Worm (Caenorhabditis elegans) whole organism, L3 larva: ENCODE results near the gene ubl-1.

Experiments
- R02D3.7 ChIP-seq: fragments of 150-350 bp; optimal IDR thresholded peaks from 2 replicates; lab custom pipeline; 2014; ENCODE audit warnings: missing biosample characterization, missing genetic modification characterization
- ZK546.5 ChIP-seq: sonication (generic microtip); optimal IDR thresholded peaks from 2 replicates; lab custom pipeline; 2017; ENCODE audit warnings: missing biosample characterization, missing genetic modification characterization
- aly-2 ChIP-seq: fragments of 150-350 bp; optimal IDR thresholded peaks from 2 replicates; lab custom pipeline; 2014; ENCODE audit warnings: missing biosample characterization, missing genetic modification characterization
- ama-1 ChIP-seq: fragments of 150-350 bp; optimal IDR thresholded peaks from 2 replicates; lab custom pipeline; 2018
- ceh-16 ChIP-seq: sonication (generic microtip); optimal IDR thresholded peaks from 2 replicates; lab custom pipeline; 2017; ENCODE audit warnings: missing biosample characterization, missing genetic modification characterization
- ceh-82 ChIP-seq: fragments of 150-350 bp; optimal IDR thresholded peaks from 2 replicates; lab custom pipeline; 2014; ENCODE audit warnings: missing biosample characterization, missing genetic modification characterization
- ceh-9 ChIP-seq: sonication (generic microtip); optimal IDR thresholded peaks from 2 replicates; lab custom pipeline; 2018; ENCODE audit warnings: missing biosample characterization, missing genetic modification characterization
- egl-27 ChIP-seq: sonication (generic microtip); optimal IDR thresholded peaks from 4 replicates; lab custom pipeline; 2017; ENCODE audit warnings: missing biosample characterization, missing genetic modification reagents, missing genetic modification characterization
- egl-5 ChIP-seq: fragments of 150-350 bp; optimal IDR thresholded peaks from 2 replicates; lab custom pipeline; 2017; ENCODE audit warnings: missing biosample characterization, missing genetic modification reagents, missing genetic modification characterization, inconsistent platforms
- elt-1 ChIP-seq: fragments of 150-350 bp; optimal IDR thresholded peaks from 2 replicates; lab custom pipeline; 2014; ENCODE audit warnings: missing biosample characterization, missing genetic modification characterization
- elt-2 ChIP-seq: sonication (generic microtip); optimal IDR thresholded peaks from 2 replicates; lab custom pipeline; 2016; ENCODE audit warnings: missing genetic modification reagents, mild to moderate bottlenecking, missing genetic modification characterization, missing compliant biosample characterization
- elt-3 ChIP-seq, 3 experiments: fragments of 150-350 bp in 1 of 3; sonication (generic microtip) in 2 of 3; optimal IDR thresholded peaks; 2 replicates in 2 of 3; 4 replicates in 1 of 3; lab custom pipeline; 2014 to 2017; ENCODE audit warnings: missing biosample characterization in 3 of 3, missing genetic modification characterization in 3 of 3
- eor-1 ChIP-seq, 2 experiments: fragments of 150-350 bp; optimal IDR thresholded peaks; 2 replicates each; lab custom pipeline; 2014 to 2018; ENCODE audit warnings: missing biosample characterization in 2 of 2, missing genetic modification characterization in 2 of 2
- fkh-10 ChIP-seq: sonication (generic microtip); optimal IDR thresholded peaks from 2 replicates; lab custom pipeline; 2017; ENCODE audit warnings: missing biosample characterization, missing genetic modification reagents, missing genetic modification characterization
- fkh-2 ChIP-seq: fragments of 150-350 bp; optimal IDR thresholded peaks from 2 replicates; lab custom pipeline; 2014; ENCODE audit warnings: missing biosample characterization, missing genetic modification reagents, missing genetic modification characterization
- fos-1 ChIP-seq: fragments of 150-350 bp; optimal IDR thresholded peaks from 2 replicates; lab custom pipeline; 2014; ENCODE audit warnings: missing biosample characterization, missing genetic modification characterization
- hmg-11 ChIP-seq: sonication (generic microtip); optimal IDR thresholded peaks from 2 replicates; lab custom pipeline; 2016; ENCODE audit warnings: missing genetic modification characterization, missing compliant biosample characterization
- jun-1 ChIP-seq: fragments of 150-350 bp; optimal IDR thresholded peaks from 2 replicates; lab custom pipeline; 2014; ENCODE audit warnings: missing biosample characterization, missing genetic modification reagents, missing genetic modification characterization
- lin-15B ChIP-seq: fragments of 150-350 bp; optimal IDR thresholded peaks from 2 replicates; lab custom pipeline; 2014; ENCODE audit warnings: missing biosample characterization, missing genetic modification characterization
- lin-39 ChIP-seq: fragments of 150-350 bp; optimal IDR thresholded peaks from 2 replicates; lab custom pipeline; 2018; ENCODE audit warnings: missing biosample characterization, missing genetic modification reagents, missing genetic modification characterization
- lsy-12 ChIP-seq: sonication (generic microtip); optimal IDR thresholded peaks from 2 replicates; lab custom pipeline; 2016; ENCODE audit warnings: mild to moderate bottlenecking, missing genetic modification characterization, missing compliant biosample characterization
- mdl-1 ChIP-seq: fragments of 150-350 bp; optimal IDR thresholded peaks from 2 replicates; lab custom pipeline; 2014; ENCODE audit warnings: missing biosample characterization, missing genetic modification characterization
- mml-1 ChIP-seq: fragments of 150-350 bp; sonication (generic microtip); optimal IDR thresholded peaks from 3 replicates; lab custom pipeline; 2014; ENCODE audit warnings: missing biosample characterization, missing genetic modification characterization
- nfya-1 ChIP-seq: sonication (generic microtip); optimal IDR thresholded peaks from 2 replicates; lab custom pipeline; 2017; ENCODE audit warnings: missing genetic modification characterization, mild to moderate bottlenecking, missing compliant biosample characterization, antibody characterized with exemption, moderate library complexity; ENCODE audit not compliant: insufficient read depth
- nhr-11 ChIP-seq: fragments of 150-350 bp; optimal IDR thresholded peaks from 2 replicates; lab custom pipeline; 2014; ENCODE audit warnings: missing biosample characterization, missing genetic modification characterization
- nhr-12 ChIP-seq: fragments of 150-350 bp; optimal IDR thresholded peaks from 2 replicates; lab custom pipeline; 2014; ENCODE audit warnings: missing biosample characterization, missing genetic modification characterization
- nhr-23 ChIP-seq: fragments of 150-350 bp; optimal IDR thresholded peaks from 2 replicates; lab custom pipeline; 2014; ENCODE audit warnings: missing biosample characterization, missing genetic modification reagents, missing genetic modification characterization
- nhr-237 ChIP-seq: fragments of 150-350 bp; optimal IDR thresholded peaks from 2 replicates; lab custom pipeline; 2014; ENCODE audit warnings: missing biosample characterization, missing genetic modification characterization
- nhr-25 ChIP-seq: sonication (generic microtip); optimal IDR thresholded peaks from 2 replicates; lab custom pipeline; 2017; ENCODE audit warnings: missing biosample characterization, missing genetic modification characterization
- nhr-43 ChIP-seq: sonication (generic microtip); optimal IDR thresholded peaks from 2 replicates; lab custom pipeline; 2016; ENCODE audit warnings: mild to moderate bottlenecking, missing genetic modification characterization, missing compliant biosample characterization; ENCODE audit not compliant: poor library complexity, severe bottlenecking
- nhr-67 ChIP-seq: fragments of 150-350 bp; optimal IDR thresholded peaks from 2 replicates; lab custom pipeline; 2014; ENCODE audit warnings: missing biosample characterization, missing genetic modification characterization
- nhr-76 ChIP-seq: fragments of 150-350 bp; sonication (generic microtip); optimal IDR thresholded peaks from 5 replicates; lab custom pipeline; 2014; ENCODE audit warnings: missing biosample characterization, missing genetic modification characterization
- nhr-77 ChIP-seq: fragments of 150-350 bp; optimal IDR thresholded peaks from 2 replicates; lab custom pipeline; 2014; ENCODE audit warnings: missing biosample characterization, missing genetic modification characterization
- pha-4 ChIP-seq: fragments of 150-350 bp; optimal IDR thresholded peaks from 2 replicates; lab custom pipeline; 2014; ENCODE audit warnings: missing biosample characterization, missing genetic modification reagents, missing genetic modification characterization
- pqm-1 ChIP-seq: fragments of 150-350 bp; optimal IDR thresholded peaks from 2 replicates; lab custom pipeline; 2017; ENCODE audit warnings: missing biosample characterization, missing genetic modification characterization, inconsistent platforms
- sea-2 ChIP-seq: fragments of 150-350 bp; sonication (generic microtip); optimal IDR thresholded peaks from 4 replicates; lab custom pipeline; 2014; ENCODE audit warnings: missing biosample characterization, missing genetic modification reagents, missing genetic modification characterization
- skn-1 ChIP-seq: fragments of 150-350 bp; optimal IDR thresholded peaks from 2 replicates; lab custom pipeline; 2014; ENCODE audit warnings: missing biosample characterization, missing genetic modification characterization
- snpc-4 ChIP-seq: fragments of 150-350 bp; optimal IDR thresholded peaks from 2 replicates; lab custom pipeline; 2014; ENCODE audit warnings: missing biosample characterization, missing genetic modification characterization
- tbx-2 ChIP-seq: sonication (generic microtip); optimal IDR thresholded peaks from 2 replicates; lab custom pipeline; 2016; ENCODE audit warnings: mild to moderate bottlenecking, missing genetic modification characterization, missing compliant biosample characterization
- unc-39 ChIP-seq: sonication (generic microtip); optimal IDR thresholded peaks from 4 replicates; lab custom pipeline; 2017; ENCODE audit warnings: missing biosample characterization, missing genetic modification characterization
- unc-62 ChIP-seq: fragments of 150-350 bp; sonication (generic microtip); optimal IDR thresholded peaks from 4 replicates; lab custom pipeline; 2014; ENCODE audit warnings: missing biosample characterization, missing genetic modification reagents, missing genetic modification characterization
- zag-1 ChIP-seq: fragments of 150-350 bp; optimal IDR thresholded peaks from 2 replicates; lab custom pipeline; 2014; ENCODE audit warnings: missing biosample characterization, missing genetic modification characterization
- ztf-11 ChIP-seq: fragments of 150-350 bp; optimal IDR thresholded peaks from 2 replicates; lab custom pipeline; 2014; ENCODE audit warnings: missing biosample characterization, missing genetic modification characterization
- ztf-4 ChIP-seq: fragments of 150-350 bp; optimal IDR thresholded peaks from 2 replicates; lab custom pipeline; 2014; ENCODE audit warnings: missing biosample characterization, missing genetic modification characterization

The ubl-1 gene

DNA sequence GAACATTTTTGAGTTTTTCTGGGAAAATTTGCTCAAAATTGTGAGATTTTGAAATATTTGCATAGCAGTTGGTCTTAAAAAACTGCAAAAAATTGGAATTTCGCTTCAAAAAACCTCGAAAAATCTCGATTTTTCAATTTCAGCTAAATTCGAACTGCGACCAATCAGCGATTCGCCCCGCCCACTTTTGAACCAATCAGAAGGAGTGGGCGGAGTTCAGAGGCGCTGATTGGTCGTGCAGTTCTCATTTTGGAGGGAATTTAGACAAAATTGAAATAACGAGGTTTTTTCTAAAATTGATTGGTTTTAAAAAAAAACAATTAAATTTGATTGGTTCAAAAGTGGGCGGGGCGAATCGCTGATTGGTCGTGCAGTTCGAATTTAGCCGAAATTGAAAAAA lies 34.6 kb upstream of the ubl-1 start:
- peak; percentile 70 for TF ChIP-seq nfya-1 (tag; lab: Kevin White, UChicago)
- TF ChIP-seq nhr-76 (tag; lab: Kevin White, UChicago): no peak

DNA sequence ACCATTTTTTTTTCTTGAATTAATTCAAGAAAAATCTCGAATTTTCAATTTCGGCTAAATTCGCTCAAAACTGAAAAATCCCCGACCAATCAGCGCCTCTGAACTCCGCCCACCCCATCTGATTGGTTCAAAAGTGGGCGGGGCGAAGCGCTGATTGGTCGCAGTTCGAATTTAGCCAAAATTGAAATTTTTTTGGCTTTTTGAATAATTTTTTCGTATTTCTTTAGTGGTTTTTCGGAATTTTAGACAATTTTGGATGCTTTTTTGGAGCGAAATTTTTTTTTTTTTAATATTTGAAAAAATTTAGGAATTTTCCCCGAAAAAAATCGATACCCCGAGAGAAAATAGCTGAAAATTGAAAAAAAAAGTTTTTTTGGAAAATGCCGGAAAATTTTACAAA lies 34.2 kb upstream of the ubl-1 start:
- TF ChIP-seq tbx-2 (tag; lab: Kevin White, UChicago) (no peak), hmg-11 (tag; lab: Kevin White, UChicago) (no peak), zag-1 (tag; lab: Kevin White, UChicago) (no peak), R02D3.7 (tag; lab: Kevin White, UChicago) (no peak), nhr-77 (tag; lab: Kevin White, UChicago) (no peak), mml-1 (no peak), ceh-9 (tag; lab: Kevin White, UChicago) (no peak), ceh-16 (tag; lab: Kevin White, UChicago) (no peak), pha-4 (tag; lab: Kevin White, UChicago) (no peak), nhr-23 (tag; lab: Kevin White, UChicago) (no peak), lin-39 (no peak), egl-5 (tag; lab: Kevin White, UChicago) (no peak), ama-1 (lab: Kevin White, UChicago) (no peak), nfya-1 (tag; lab: Kevin White, UChicago) (no peak), ztf-11 (tag; lab: Kevin White, UChicago) (no peak), fos-1 (no peak), nhr-237 (tag; lab: Kevin White, UChicago) (no peak), unc-62 (GFP tag; lab: Kevin White, UChicago) (no peak), pqm-1 (tag; lab: Kevin White, UChicago) (no peak)

DNA sequence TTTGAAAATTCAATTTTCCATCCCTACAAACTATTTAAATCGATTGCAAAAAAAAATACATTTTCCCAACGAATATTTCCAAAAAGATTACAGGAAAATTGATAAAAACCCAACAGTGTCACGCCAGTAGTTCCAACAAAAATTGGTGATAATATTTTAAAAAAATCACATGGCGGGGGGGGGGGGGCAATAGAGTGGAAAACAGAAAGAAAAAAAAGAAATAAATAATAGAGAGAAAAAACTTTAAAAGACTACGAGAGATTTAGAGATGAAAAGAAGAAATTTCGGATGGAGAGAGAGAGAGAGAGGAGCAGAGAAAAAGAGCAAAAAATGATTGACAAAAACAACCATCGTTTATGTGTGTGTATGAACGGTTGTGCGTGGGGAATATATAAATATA lies 33.7 kb upstream of the ubl-1 start:
- no peak for TF ChIP-seq nhr-43 (tag; lab: Kevin White, UChicago)
- no peak for TF ChIP-seq hmg-11 (tag; lab: Kevin White, UChicago)
- peak; percentile 11 for TF ChIP-seq nfya-1 (tag; lab: Kevin White, UChicago)
- TF ChIP-seq elt-2: peak; percentile 67
- peak; percentile 32 for TF ChIP-seq pha-4 (tag; lab: Kevin White, UChicago)

DNA sequence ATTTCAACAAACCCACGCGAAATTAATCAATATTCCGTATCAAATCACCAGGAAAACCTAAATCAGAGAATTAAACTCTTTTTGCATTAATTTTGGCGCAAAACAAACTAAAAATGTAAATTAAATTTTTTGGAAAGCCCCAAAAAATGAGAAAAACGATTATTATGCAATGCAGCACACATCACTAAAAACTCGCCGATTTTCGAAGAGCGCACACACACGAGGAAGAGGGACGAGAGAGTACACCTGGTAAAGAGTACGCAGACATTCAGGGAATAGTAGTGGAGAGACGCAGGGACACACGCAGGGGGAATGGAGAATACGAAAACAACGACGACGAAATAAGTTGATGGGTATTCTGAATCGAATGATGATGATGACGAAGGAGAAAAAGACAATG lies 32.1 kb upstream of the ubl-1 start:
- TF ChIP-seq egl-27 (tag; lab: Kevin White, UChicago) (no peak), fkh-2 (tag; lab: Kevin White, UChicago) (no peak), fkh-10 (GFP tag; lab: Kevin White, UChicago) (peak; percentile 27), aly-2 (no peak), lin-15B (peak; percentile 52), ceh-9 (tag; lab: Kevin White, UChicago) (no peak), ZK546.5 (tag; lab: Kevin White, UChicago) (no peak), snpc-4 (tag; lab: Kevin White, UChicago) (peak; percentile 39), nhr-25 (tag; lab: Kevin White, UChicago) (peak; percentile 68), pqm-1 (tag; lab: Kevin White, UChicago) (no peak), R02D3.7 (tag; lab: Kevin White, UChicago) (no peak), fos-1 (no peak), sea-2 (GFP tag; lab: Kevin White, UChicago) (no peak), ama-1 (lab: Kevin White, UChicago) (no peak), elt-2 (peak; percentile 40), hmg-11 (tag; lab: Kevin White, UChicago) (peak; percentile 86), ceh-16 (tag; lab: Kevin White, UChicago) (no peak), nhr-12 (no peak), nhr-23 (tag; lab: Kevin White, UChicago) (no peak), eor-1 (tag; optimal IDR thresholded peaks at IDR 0.05; lab: Kevin White, UChicago) (no peak), skn-1 (tag; lab: Kevin White, UChicago) (peak; percentile 63), mml-1 (no peak), nhr-67 (no peak), elt-1 (tag; lab: Kevin White, UChicago) (peak; percentile 10), egl-5 (tag; lab: Kevin White, UChicago) (peak; percentile 11), mdl-1 (tag; lab: Kevin White, UChicago) (peak; percentile 82), zag-1 (tag; lab: Kevin White, UChicago) (no peak), nhr-77 (tag; lab: Kevin White, UChicago) (no peak), nhr-11 (tag; lab: Kevin White, UChicago) (no peak), ztf-11 (tag; lab: Kevin White, UChicago) (no peak), nhr-43 (tag; lab: Kevin White, UChicago) (peak; percentile 9), nhr-237 (tag; lab: Kevin White, UChicago) (no peak), ztf-4 (tag; lab: Kevin White, UChicago) (no peak), unc-62 (GFP tag; lab: Kevin White, UChicago) (no peak), elt-3 (tag; optimal IDR thresholded peaks at IDR 0.05; lab: Kevin White, UChicago) (no peak), unc-39 (tag; lab: Kevin White, UChicago) (no peak), lin-39 (peak; percentile 85), jun-1 (tag; lab: Kevin White, UChicago) (no peak), ceh-82 (tag; lab: Kevin White, UChicago) (no peak), nfya-1 (tag; lab: Kevin White, UChicago) (peak; percentile 87), pha-4 (tag; lab: Kevin White, UChicago) (peak; percentile 53), nhr-76 (tag; lab: Kevin White, UChicago) (no peak), lsy-12 (tag; lab: Kevin White, UChicago) (no peak)
